Fruit fly (Drosophila melanogaster) whole organism, pupa: ENCODE results near the gene CG10597.

Experiments
- CG10348 ChIP-seq: fragments of 200-800 bp; sonication (Bioruptor generic); IDR thresholded peaks from 2 replicates; pipeline ENCODE4 v1.3.6; 2022; ENCODE audit warnings: missing biosample characterization, missing genetic modification characterization
- CG13204 ChIP-seq: fragments of 200-800 bp; sonication (Bioruptor generic); optimal IDR thresholded peaks from 2 replicates; lab custom pipeline; 2018; ENCODE audit warnings: missing biosample characterization, mild to moderate bottlenecking, missing genetic modification characterization, moderate library complexity
- CG14655 ChIP-seq: fragments of 200-800 bp; sonication (Bioruptor generic); optimal IDR thresholded peaks from 3 replicates; lab custom pipeline; 2017; ENCODE audit warnings: mild to moderate bottlenecking, missing biosample characterization, missing genetic modification reagents, missing genetic modification characterization
- CG4496 ChIP-seq: fragments of 200-800 bp; sonication (Bioruptor generic); IDR thresholded peaks from 3 replicates; pipeline ENCODE4 v1.3.6; 2022; ENCODE audit warnings: missing biosample characterization, missing genetic modification characterization
- CG8301 ChIP-seq: fragments of 200-800 bp; sonication (Bioruptor generic); optimal IDR thresholded peaks from 2 replicates; lab custom pipeline; 2018; ENCODE audit warnings: missing biosample characterization, mild to moderate bottlenecking, missing genetic modification characterization
- D1 ChIP-seq: fragments of 200-800 bp; sonication (Bioruptor generic); optimal IDR thresholded peaks from 2 replicates; lab custom pipeline; 2018; ENCODE audit warnings: missing biosample characterization, mild to moderate bottlenecking, missing genetic modification characterization, moderate library complexity
- EcR ChIP-seq: fragments of 200-800 bp; sonication (Bioruptor generic); optimal IDR thresholded peaks from 3 replicates; lab custom pipeline; 2019; ENCODE audit warnings: missing biosample characterization, missing genetic modification characterization, mild to moderate bottlenecking, moderate library complexity, missing genetic modification reagents
- rn ChIP-seq: fragments of 200-800 bp; sonication (Bioruptor generic); IDR thresholded peaks from 2 replicates; pipeline ENCODE4 v1.3.6; 2022; ENCODE audit warnings: missing biosample characterization, missing genetic modification characterization

dm6 chrX:17212007-17212406, 18.8 kb downstream of the CG10597 start, which contains the start of gene CG18258:
- no peak for TF ChIP-seq CG13204 (GFP tag; lab: Kevin White, UChicago)
- no peak for TF ChIP-seq rn (GFP tag; lab: Robert Waterston, UW)
- no peak for TF ChIP-seq CG8301 (tag; lab: Kevin White, UChicago)
- no peak for TF ChIP-seq D1 (tag; lab: Kevin White, UChicago)
- no peak for TF ChIP-seq EcR (GFP tag; lab: Kevin White, UChicago)
- TF ChIP-seq CG4496 (GFP tag; lab: Robert Waterston, UW), result no peak
- no peak for TF ChIP-seq CG14655 (GFP tag; lab: Kevin White, UChicago)
- TF ChIP-seq CG10348 (GFP tag; lab: Robert Waterston, UW), result no peak
